Worm (Caenorhabditis elegans) whole organism, L3 larva: ENCODE results near the gene T12A7.2.

ENCODE experiments used
- R02D3.7 ChIP-seq: fragments of 150-350 bp; optimal IDR thresholded peaks from 2 replicates; lab custom pipeline; 2014; ENCODE audit warnings: missing biosample characterization, missing genetic modification characterization
- ZK546.5 ChIP-seq: sonication (generic microtip); optimal IDR thresholded peaks from 2 replicates; lab custom pipeline; 2017; ENCODE audit warnings: missing biosample characterization, missing genetic modification characterization
- aly-2 ChIP-seq: fragments of 150-350 bp; optimal IDR thresholded peaks from 2 replicates; lab custom pipeline; 2014; ENCODE audit warnings: missing biosample characterization, missing genetic modification characterization
- ama-1 ChIP-seq: fragments of 150-350 bp; optimal IDR thresholded peaks from 2 replicates; lab custom pipeline; 2018
- ceh-16 ChIP-seq: sonication (generic microtip); optimal IDR thresholded peaks from 2 replicates; lab custom pipeline; 2017; ENCODE audit warnings: missing biosample characterization, missing genetic modification characterization
- ceh-28 ChIP-seq: fragments of 150-350 bp; optimal IDR thresholded peaks from 2 replicates; lab custom pipeline; 2014; ENCODE audit warnings: missing biosample characterization, missing genetic modification reagents, missing genetic modification characterization
- ceh-9 ChIP-seq: sonication (generic microtip); optimal IDR thresholded peaks from 2 replicates; lab custom pipeline; 2018; ENCODE audit warnings: missing biosample characterization, missing genetic modification characterization
- daf-12 ChIP-seq: fragments of 150-350 bp; optimal IDR thresholded peaks from 2 replicates; lab custom pipeline; 2014; ENCODE audit warnings: missing biosample characterization, missing genetic modification reagents, missing genetic modification characterization
- egl-27 ChIP-seq: sonication (generic microtip); optimal IDR thresholded peaks from 4 replicates; lab custom pipeline; 2017; ENCODE audit warnings: missing biosample characterization, missing genetic modification reagents, missing genetic modification characterization
- egl-5 ChIP-seq: fragments of 150-350 bp; optimal IDR thresholded peaks from 2 replicates; lab custom pipeline; 2017; ENCODE audit warnings: missing biosample characterization, missing genetic modification reagents, missing genetic modification characterization, inconsistent platforms
- elt-1 ChIP-seq: fragments of 150-350 bp; optimal IDR thresholded peaks from 2 replicates; lab custom pipeline; 2014; ENCODE audit warnings: missing biosample characterization, missing genetic modification characterization
- elt-2 ChIP-seq: sonication (generic microtip); optimal IDR thresholded peaks from 2 replicates; lab custom pipeline; 2016; ENCODE audit warnings: missing genetic modification reagents, mild to moderate bottlenecking, missing genetic modification characterization, missing compliant biosample characterization
- elt-3 ChIP-seq, 3 experiments: fragments of 150-350 bp in 1 of 3; sonication (generic microtip) in 2 of 3; optimal IDR thresholded peaks; 2 replicates in 2 of 3; 4 replicates in 1 of 3; lab custom pipeline; 2014 to 2017; ENCODE audit warnings: missing biosample characterization in 3 of 3, missing genetic modification characterization in 3 of 3
- fkh-2 ChIP-seq: fragments of 150-350 bp; optimal IDR thresholded peaks from 2 replicates; lab custom pipeline; 2014; ENCODE audit warnings: missing biosample characterization, missing genetic modification reagents, missing genetic modification characterization
- fos-1 ChIP-seq: fragments of 150-350 bp; optimal IDR thresholded peaks from 2 replicates; lab custom pipeline; 2014; ENCODE audit warnings: missing biosample characterization, missing genetic modification characterization
- hmg-11 ChIP-seq: sonication (generic microtip); optimal IDR thresholded peaks from 2 replicates; lab custom pipeline; 2016; ENCODE audit warnings: missing genetic modification characterization, missing compliant biosample characterization
- jun-1 ChIP-seq: fragments of 150-350 bp; optimal IDR thresholded peaks from 2 replicates; lab custom pipeline; 2014; ENCODE audit warnings: missing biosample characterization, missing genetic modification reagents, missing genetic modification characterization
- mdl-1 ChIP-seq: fragments of 150-350 bp; optimal IDR thresholded peaks from 2 replicates; lab custom pipeline; 2014; ENCODE audit warnings: missing biosample characterization, missing genetic modification characterization
- mml-1 ChIP-seq: fragments of 150-350 bp; sonication (generic microtip); optimal IDR thresholded peaks from 3 replicates; lab custom pipeline; 2014; ENCODE audit warnings: missing biosample characterization, missing genetic modification characterization
- nfya-1 ChIP-seq: sonication (generic microtip); optimal IDR thresholded peaks from 2 replicates; lab custom pipeline; 2017; ENCODE audit warnings: missing genetic modification characterization, mild to moderate bottlenecking, missing compliant biosample characterization, antibody characterized with exemption, moderate library complexity; ENCODE audit not compliant: insufficient read depth
- nhr-12 ChIP-seq: fragments of 150-350 bp; optimal IDR thresholded peaks from 2 replicates; lab custom pipeline; 2014; ENCODE audit warnings: missing biosample characterization, missing genetic modification characterization
- nhr-23 ChIP-seq: fragments of 150-350 bp; optimal IDR thresholded peaks from 2 replicates; lab custom pipeline; 2014; ENCODE audit warnings: missing biosample characterization, missing genetic modification reagents, missing genetic modification characterization
- nhr-237 ChIP-seq: fragments of 150-350 bp; optimal IDR thresholded peaks from 2 replicates; lab custom pipeline; 2014; ENCODE audit warnings: missing biosample characterization, missing genetic modification characterization
- nhr-43 ChIP-seq: sonication (generic microtip); optimal IDR thresholded peaks from 2 replicates; lab custom pipeline; 2016; ENCODE audit warnings: mild to moderate bottlenecking, missing genetic modification characterization, missing compliant biosample characterization; ENCODE audit not compliant: poor library complexity, severe bottlenecking
- nhr-77 ChIP-seq: fragments of 150-350 bp; optimal IDR thresholded peaks from 2 replicates; lab custom pipeline; 2014; ENCODE audit warnings: missing biosample characterization, missing genetic modification characterization
- pha-4 ChIP-seq: fragments of 150-350 bp; optimal IDR thresholded peaks from 2 replicates; lab custom pipeline; 2014; ENCODE audit warnings: missing biosample characterization, missing genetic modification reagents, missing genetic modification characterization
- pqm-1 ChIP-seq: fragments of 150-350 bp; optimal IDR thresholded peaks from 2 replicates; lab custom pipeline; 2017; ENCODE audit warnings: missing biosample characterization, missing genetic modification characterization, inconsistent platforms
- sea-2 ChIP-seq: fragments of 150-350 bp; sonication (generic microtip); optimal IDR thresholded peaks from 4 replicates; lab custom pipeline; 2014; ENCODE audit warnings: missing biosample characterization, missing genetic modification reagents, missing genetic modification characterization
- snpc-4 ChIP-seq: fragments of 150-350 bp; optimal IDR thresholded peaks from 2 replicates; lab custom pipeline; 2014; ENCODE audit warnings: missing biosample characterization, missing genetic modification characterization
- tbx-2 ChIP-seq: sonication (generic microtip); optimal IDR thresholded peaks from 2 replicates; lab custom pipeline; 2016; ENCODE audit warnings: mild to moderate bottlenecking, missing genetic modification characterization, missing compliant biosample characterization
- unc-39 ChIP-seq: sonication (generic microtip); optimal IDR thresholded peaks from 4 replicates; lab custom pipeline; 2017; ENCODE audit warnings: missing biosample characterization, missing genetic modification characterization
- zag-1 ChIP-seq: fragments of 150-350 bp; optimal IDR thresholded peaks from 2 replicates; lab custom pipeline; 2014; ENCODE audit warnings: missing biosample characterization, missing genetic modification characterization
- ztf-4 ChIP-seq: fragments of 150-350 bp; optimal IDR thresholded peaks from 2 replicates; lab custom pipeline; 2014; ENCODE audit warnings: missing biosample characterization, missing genetic modification characterization

Gene T12A7.2

ce11 chrIV:11754328-11754727 lies 6.6 kb downstream of the T12A7.2 start, which contains the start of gene scl-18:
Gene scl-18 (minus strand): TSS chrIV:11754428.
- TF ChIP-seq nhr-12 (tag; lab: Kevin White, UChicago) (no peak), nhr-23 (tag; lab: Kevin White, UChicago) (no peak), aly-2 (tag; lab: Kevin White, UChicago) (no peak), egl-27 (tag; lab: Kevin White, UChicago) (no peak), fos-1 (tag; lab: Kevin White, UChicago) (no peak), nhr-43 (tag; lab: Kevin White, UChicago) (no peak), ceh-28 (tag; lab: Kevin White, UChicago) (no peak), ceh-9 (no peak), R02D3.7 (tag; lab: Kevin White, UChicago) (no peak), ama-1 (lab: Kevin White, UChicago) (no peak), nhr-237 (tag; lab: Kevin White, UChicago) (no peak), hmg-11 (tag; lab: Kevin White, UChicago) (no peak), jun-1 (no peak), elt-1 (no peak), snpc-4 (no peak)

- TF ChIP-seq sea-2 (GFP tag; lab: Kevin White, UChicago) (no peak), ceh-28 (tag; lab: Kevin White, UChicago) (no peak), jun-1 (no peak), nhr-43 (tag; lab: Kevin White, UChicago) (no peak), daf-12 (tag; lab: Kevin White, UChicago) (no peak), elt-1 (no peak), ZK546.5 (tag; lab: Kevin White, UChicago) (no peak), elt-2 (tag; lab: Kevin White, UChicago) (no peak), fos-1 (tag; lab: Kevin White, UChicago) (no peak), snpc-4 (no peak), fkh-2 (tag; lab: Kevin White, UChicago) (no peak), nhr-77 (tag; lab: Kevin White, UChicago) (no peak)
Measured at ce11 chrIV:11748852-11749251, 12.1 kb downstream of the T12A7.2 start, which contains the start of gene T12A7.6. Gene T12A7.6 (plus strand): TSS chrIV:11749220.

ce11 chrIV:11745340-11745739 lies 15.6 kb downstream of the T12A7.2 start, which contains the start of gene gem-4:
Gene gem-4 (plus strand): TSS chrIV:11745640.
- TF ChIP-seq elt-2 (tag; lab: Kevin White, UChicago) (peak; percentile 9), ztf-4 (tag; lab: Kevin White, UChicago) (no peak), pha-4 (peak; percentile 28)

ce11 chrIV:11744287-11744686 lies 16.6 kb downstream of the T12A7.2 start:
- TF ChIP-seq nhr-23 (tag; lab: Kevin White, UChicago) (no peak), nfya-1 (tag; lab: Kevin White, UChicago) (peak; percentile 32), snpc-4 (peak; percentile 22), fkh-2 (tag; lab: Kevin White, UChicago) (peak; percentile 7)
- TF ChIP-seq, all 47 proteins: peak for 3

ce11 chrIV:11743813-11744212 lies 17.1 kb downstream of the T12A7.2 start:
- TF ChIP-seq tbx-2 (tag; lab: Kevin White, UChicago): no peak
- TF ChIP-seq pqm-1 (tag; lab: Kevin White, UChicago): no peak
- no peak for TF ChIP-seq ztf-4 (tag; lab: Kevin White, UChicago)
- TF ChIP-seq unc-39 (tag; lab: Kevin White, UChicago): no peak
- TF ChIP-seq egl-5 (tag; lab: Kevin White, UChicago): no peak
- no peak for TF ChIP-seq egl-27 (tag; lab: Kevin White, UChicago)
- TF ChIP-seq, all 47 proteins: peak for 0

- no peak for TF ChIP-seq ztf-4 (tag; lab: Kevin White, UChicago)
- TF ChIP-seq unc-39 (tag; lab: Kevin White, UChicago): no peak
- TF ChIP-seq mml-1: no peak
- TF ChIP-seq nhr-43 (tag; lab: Kevin White, UChicago): no peak
- TF ChIP-seq mdl-1 (tag; lab: Kevin White, UChicago): no peak
- no peak for TF ChIP-seq nhr-12 (tag; lab: Kevin White, UChicago)
- no peak for TF ChIP-seq ama-1 (lab: Kevin White, UChicago)
- TF ChIP-seq zag-1: no peak
- TF ChIP-seq ceh-16 (tag; lab: Kevin White, UChicago): no peak
- no peak for TF ChIP-seq tbx-2 (tag; lab: Kevin White, UChicago)
- no peak for TF ChIP-seq elt-3 (tag; optimal IDR thresholded peaks at IDR 0.05; lab: Kevin White, UChicago)
- TF ChIP-seq, all 47 proteins: peak for 0
Measured at ce11 chrIV:11742406-11742805, 18.5 kb downstream of the T12A7.2 start, which contains the start of gene K01A6.5. Gene K01A6.5 (plus strand): TSS chrIV:11742706.
